ENCODE assay signal across 3 worm cellular contexts in genomic region chrII:3195739-3196138, ce11.
TF ChIP-seq lines count a peak whose summit lies in the region.

No protein-coding gene starts in this region.

TF ChIP-seq in whole organism, L4 larva, 104 proteins besides CTCF, POLR2A, EP300 and RAD21:
- TF ChIP-seq Y48G9A.11 (GFP tag; IDR thresholded peaks at IDR 0.05; lab: Robert Waterston, UW) (no peak), ztf-7 (tag; optimal IDR thresholded peaks at IDR 0.05; lab: Kevin White, UChicago) (no peak), set-16 (GFP tag; IDR thresholded peaks at IDR 0.05; lab: Robert Waterston, UW) (peak; percentile 79)

TF ChIP-seq in whole organism, late embryonic, 69 proteins besides CTCF, POLR2A, EP300 and RAD21:
- TF ChIP-seq mec-3 (tag; optimal IDR thresholded peaks at IDR 0.05; lab: Kevin White, UChicago; ENCODE audit: borderline replicate concordance) (peak; percentile 13), elt-4 (tag; optimal IDR thresholded peaks at IDR 0.05; lab: Kevin White, UChicago) (no peak), gmeb-2 (tag; optimal IDR thresholded peaks at IDR 0.05; lab: Kevin White, UChicago) (no peak), fkh-10 (GFP tag; optimal IDR thresholded peaks at IDR 0.05; lab: Kevin White, UChicago) (no peak), hlh-6 (tag; optimal IDR thresholded peaks at IDR 0.05; lab: Kevin White, UChicago) (no peak), ceh-24 (tag; optimal IDR thresholded peaks at IDR 0.05; lab: Kevin White, UChicago) (no peak), ref-2 (tag; optimal IDR thresholded peaks at IDR 0.05; lab: Kevin White, UChicago) (no peak)

TF ChIP-seq in whole organism, young adult, 124 proteins besides CTCF, POLR2A, EP300 and RAD21:
- TF ChIP-seq snpc-4 (GFP tag; optimal IDR thresholded peaks at IDR 0.05; lab: Kevin White, UChicago): no peak
- peak in 1 of 4 experiments; percentile 68 for TF ChIP-seq snpc-4 (tag; optimal IDR thresholded peaks at IDR 0.05; lab: Kevin White, UChicago)
- TF ChIP-seq zfh-2 (GFP tag; conservative IDR thresholded peaks at IDR 0.05; lab: Robert Waterston, UW): peak; percentile 69; the same call in 1 of the 2 replicates
- TF ChIP-seq ztf-18 (tag; optimal IDR thresholded peaks at IDR 0.05; lab: Kevin White, UChicago): no peak
